Worm (Caenorhabditis elegans) whole organism, L4/young adult: ENCODE measurements around the gene clec-122.

Experiments used
- W03F9.2 ChIP-seq: fragments of 150-350 bp; optimal IDR thresholded peaks from 2 replicates; lab custom pipeline; 2014; ENCODE audit warnings: missing biosample characterization, missing genetic modification characterization
- dao-5 ChIP-seq: sonication (generic microtip); optimal IDR thresholded peaks from 2 replicates; lab custom pipeline; 2016; ENCODE audit warnings: missing genotype, missing genetic modification characterization, moderate library complexity, missing compliant biosample characterization
- him-1 ChIP-seq: sonication (generic microtip); optimal IDR thresholded peaks from 2 replicates; lab custom pipeline; 2016; ENCODE audit warnings: missing genotype, missing genetic modification reagents, missing genetic modification characterization, missing compliant biosample characterization

DNA sequence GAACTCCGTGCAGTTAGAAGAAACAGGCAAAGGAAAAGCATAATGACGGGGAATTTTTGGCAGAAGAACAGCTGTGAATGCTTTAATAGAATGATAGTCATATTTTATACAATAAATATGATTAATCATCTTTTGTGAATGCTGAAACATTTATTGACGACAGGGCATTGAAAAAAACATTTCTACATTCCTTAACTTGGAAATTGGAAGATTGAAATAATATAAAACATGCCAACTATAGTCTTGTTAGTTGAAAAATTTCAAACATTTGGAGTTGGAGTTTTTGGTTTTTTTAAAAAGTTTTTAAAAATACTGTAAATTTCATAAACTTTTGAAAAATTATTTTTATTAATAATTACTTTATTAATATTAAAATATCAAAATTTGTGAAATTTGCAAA, 9.0 kb upstream of the clec-122 start, which contains the start of gene Y25C1A.14:
- no peak for TF ChIP-seq dao-5
- TF ChIP-seq W03F9.2 = no peak
- no peak for TF ChIP-seq him-1
